Fruit fly (Drosophila melanogaster) whole organism, pupa: ENCODE data around the gene CG6293.
"Not testable (repeated sequence)": the region's sequence is repeated elsewhere in the genome, so short reads cannot be mapped to it uniquely, and the experiment has no call there.

Source experiments
- CG10348 ChIP-seq: fragments of 200-800 bp; sonication (Bioruptor generic); IDR thresholded peaks from 2 replicates; pipeline ENCODE4 v1.3.6; 2022; ENCODE audit warnings: missing biosample characterization, missing genetic modification characterization
- CG12605 ChIP-seq: fragments of 200-800 bp; sonication (Bioruptor generic); IDR thresholded peaks from 2 replicates; pipeline ENCODE4 v1.3.6; 2022; ENCODE audit warnings: missing biosample characterization, missing genetic modification characterization
- CG13204 ChIP-seq: fragments of 200-800 bp; sonication (Bioruptor generic); optimal IDR thresholded peaks from 2 replicates; lab custom pipeline; 2018; ENCODE audit warnings: missing biosample characterization, mild to moderate bottlenecking, missing genetic modification characterization, moderate library complexity
- CG14655 ChIP-seq: fragments of 200-800 bp; sonication (Bioruptor generic); optimal IDR thresholded peaks from 3 replicates; lab custom pipeline; 2017; ENCODE audit warnings: mild to moderate bottlenecking, missing biosample characterization, missing genetic modification reagents, missing genetic modification characterization
- CG15710 ChIP-seq: fragments of 200-800 bp; sonication (Bioruptor generic); optimal IDR thresholded peaks from 2 replicates; lab custom pipeline; 2018; ENCODE audit warnings: missing biosample characterization, mild to moderate bottlenecking, missing genetic modification characterization, moderate library complexity
- CG17806 ChIP-seq: fragments of 200-800 bp; sonication (Bioruptor generic); optimal IDR thresholded peaks from 2 replicates; lab custom pipeline; 2018; ENCODE audit warnings: missing biosample characterization, mild to moderate bottlenecking, missing genetic modification characterization, moderate library complexity
- CG32121 ChIP-seq: fragments of 200-800 bp; sonication (Bioruptor generic); IDR thresholded peaks from 2 replicates; pipeline ENCODE4 v1.3.6; 2022; ENCODE audit warnings: missing biosample characterization, missing genetic modification characterization
- CG34367 ChIP-seq: fragments of 200-800 bp; sonication (Bioruptor generic); optimal IDR thresholded peaks from 2 replicates; lab custom pipeline; 2018; ENCODE audit warnings: missing biosample characterization, mild to moderate bottlenecking, missing genetic modification characterization
- CG4496 ChIP-seq: fragments of 200-800 bp; sonication (Bioruptor generic); IDR thresholded peaks from 3 replicates; pipeline ENCODE4 v1.3.6; 2022; ENCODE audit warnings: missing biosample characterization, missing genetic modification characterization
- CG8159 ChIP-seq: fragments of 200-800 bp; sonication (Bioruptor generic); optimal IDR thresholded peaks from 3 replicates; lab custom pipeline; 2018; ENCODE audit warnings: missing biosample characterization, mild to moderate bottlenecking, missing genetic modification characterization, moderate library complexity
- CG8301 ChIP-seq: fragments of 200-800 bp; sonication (Bioruptor generic); optimal IDR thresholded peaks from 2 replicates; lab custom pipeline; 2018; ENCODE audit warnings: missing biosample characterization, mild to moderate bottlenecking, missing genetic modification characterization
- CG9948 ChIP-seq: fragments of 200-800 bp; sonication (Bioruptor generic); optimal IDR thresholded peaks from 2 replicates; lab custom pipeline; 2018; ENCODE audit warnings: missing biosample characterization, mild to moderate bottlenecking, missing genetic modification characterization, moderate library complexity
- D1 ChIP-seq: fragments of 200-800 bp; sonication (Bioruptor generic); optimal IDR thresholded peaks from 2 replicates; lab custom pipeline; 2018; ENCODE audit warnings: missing biosample characterization, mild to moderate bottlenecking, missing genetic modification characterization, moderate library complexity
- EcR ChIP-seq: fragments of 200-800 bp; sonication (Bioruptor generic); optimal IDR thresholded peaks from 3 replicates; lab custom pipeline; 2019; ENCODE audit warnings: missing biosample characterization, missing genetic modification characterization, mild to moderate bottlenecking, moderate library complexity, missing genetic modification reagents
- Ets98B ChIP-seq: fragments of 200-800 bp; sonication (Bioruptor generic); IDR thresholded peaks from 2 replicates; pipeline ENCODE4 v1.3.6; 2022; ENCODE audit warnings: missing biosample characterization, missing genetic modification characterization
- Pif1A ChIP-seq: fragments of 200-800 bp; sonication (Bioruptor generic); optimal IDR thresholded peaks from 3 replicates; lab custom pipeline; 2016; ENCODE audit warnings: missing biosample characterization, missing genetic modification characterization
- Pif1B ChIP-seq: fragments of 200-800 bp; sonication (Bioruptor generic); optimal IDR thresholded peaks from 3 replicates; lab custom pipeline; 2016; ENCODE audit warnings: missing biosample characterization, missing genetic modification characterization
- Snoo ChIP-seq: fragments of 200-800 bp; sonication (Bioruptor generic); optimal IDR thresholded peaks from 3 replicates; lab custom pipeline; 2017; ENCODE audit warnings: missing biosample characterization, mild to moderate bottlenecking, missing genetic modification characterization, inconsistent platforms
- fd96Ca ChIP-seq: fragments of 200-800 bp; sonication (Bioruptor generic); IDR thresholded peaks from 3 replicates; pipeline ENCODE4 v1.3.6; 2022; ENCODE audit warnings: missing biosample characterization, missing genetic modification characterization
- gl ChIP-seq: fragments of 200-800 bp; sonication (Bioruptor generic); optimal IDR thresholded peaks from 2 replicates; lab custom pipeline; 2018; ENCODE audit warnings: missing biosample characterization, mild to moderate bottlenecking, missing genetic modification characterization
- rn ChIP-seq: fragments of 200-800 bp; sonication (Bioruptor generic); IDR thresholded peaks from 2 replicates; pipeline ENCODE4 v1.3.6; 2022; ENCODE audit warnings: missing biosample characterization, missing genetic modification characterization

CG6293 gene

DNA sequence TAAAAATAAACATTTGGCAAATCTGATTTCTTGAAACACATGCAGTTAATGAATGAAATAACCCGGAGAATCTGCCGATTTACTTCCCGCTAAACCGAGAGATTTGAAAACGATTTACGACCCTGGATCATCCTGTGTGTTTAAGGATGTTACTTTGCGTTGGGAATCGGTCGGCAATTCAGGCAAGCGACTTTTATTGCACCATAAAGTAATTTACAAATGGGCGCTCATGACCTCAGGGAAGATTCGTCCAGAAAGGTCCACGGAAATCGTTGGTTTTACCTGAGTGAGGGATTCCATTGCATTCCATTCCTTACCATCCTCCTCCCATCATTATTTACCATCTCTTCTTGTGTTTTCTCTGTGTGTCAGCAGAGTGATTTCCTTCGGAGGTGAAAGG, 41.4 kb upstream of the CG6293 start:
- TF ChIP-seq CG13204 (GFP tag; lab: Kevin White, UChicago), result no peak
- TF ChIP-seq CG10348 (GFP tag; lab: Robert Waterston, UW), result no peak
- no peak for TF ChIP-seq CG4496 (GFP tag; lab: Robert Waterston, UW)
- no peak for TF ChIP-seq CG8159 (tag; lab: Kevin White, UChicago)
- TF ChIP-seq rn (GFP tag; lab: Robert Waterston, UW), result no peak
- TF ChIP-seq fd96Ca (GFP tag; lab: Robert Waterston, UW), result no peak
- no peak for TF ChIP-seq Pif1B (GFP tag; lab: Kevin White, UChicago)
- no peak for TF ChIP-seq CG17806 (tag; lab: Kevin White, UChicago)
- TF ChIP-seq, all 21 proteins: peak for 0

DNA sequence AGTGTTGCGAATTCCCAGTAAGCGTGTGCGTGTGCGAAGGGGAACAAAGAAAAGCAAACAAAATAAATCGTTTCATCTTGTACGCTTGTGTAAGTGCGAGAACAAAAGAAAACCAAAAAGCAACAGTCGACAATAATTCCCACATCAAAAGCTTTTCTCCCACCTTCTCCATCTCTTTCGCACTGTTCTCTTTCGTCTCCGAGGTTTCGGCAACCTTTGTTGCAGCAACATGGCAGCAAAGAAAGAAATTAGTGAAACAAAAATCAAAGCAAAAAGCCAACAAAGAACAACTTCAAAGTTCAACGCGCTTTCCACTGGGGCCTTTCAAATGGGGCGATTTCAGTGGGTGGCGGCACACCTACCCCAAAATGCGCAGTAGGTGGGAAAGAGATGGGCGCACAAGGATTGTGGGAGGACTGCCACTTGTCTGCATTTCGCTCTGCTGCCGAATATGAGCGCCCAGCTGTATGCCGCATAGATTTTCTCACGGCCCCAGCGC, 40.6 kb upstream of the CG6293 start:
- peak; percentile 96 for TF ChIP-seq CG9948
- TF ChIP-seq gl (tag; lab: Kevin White, UChicago), result peak; percentile 100
- peak; percentile 100 for TF ChIP-seq CG34367 (tag; lab: Kevin White, UChicago)
- TF ChIP-seq CG4496 (GFP tag; lab: Robert Waterston, UW), result no peak
- no peak for TF ChIP-seq CG10348 (GFP tag; lab: Robert Waterston, UW)
- TF ChIP-seq CG8159 (tag; lab: Kevin White, UChicago), result peak; percentile 98
- TF ChIP-seq D1, result peak; percentile 72
- peak; percentile 97 for TF ChIP-seq CG17806 (tag; lab: Kevin White, UChicago)
- TF ChIP-seq rn (GFP tag; lab: Robert Waterston, UW), result no peak
- TF ChIP-seq CG32121 (GFP tag; lab: Robert Waterston, UW), result no peak
- peak; percentile 93 for TF ChIP-seq Snoo (tag; lab: Kevin White, UChicago)
- peak; percentile 96 for TF ChIP-seq CG8301 (tag; lab: Kevin White, UChicago)
- TF ChIP-seq CG13204 (GFP tag; lab: Kevin White, UChicago), result peak; percentile 98
- TF ChIP-seq Pif1A (GFP tag; lab: Kevin White, UChicago), result peak; percentile 96
- peak; percentile 99 for TF ChIP-seq CG14655 (GFP tag; lab: Kevin White, UChicago)
- TF ChIP-seq Pif1B (GFP tag; lab: Kevin White, UChicago), result peak; percentile 96
- no peak for TF ChIP-seq fd96Ca (GFP tag; lab: Robert Waterston, UW)
- no peak for TF ChIP-seq Ets98B (GFP tag; lab: Robert Waterston, UW)
- peak; percentile 91 for TF ChIP-seq EcR
- TF ChIP-seq CG12605, result no peak
- TF ChIP-seq CG15710 (tag; lab: Kevin White, UChicago), result peak; percentile 99
- TF ChIP-seq, all 21 proteins: peak for 14

DNA sequence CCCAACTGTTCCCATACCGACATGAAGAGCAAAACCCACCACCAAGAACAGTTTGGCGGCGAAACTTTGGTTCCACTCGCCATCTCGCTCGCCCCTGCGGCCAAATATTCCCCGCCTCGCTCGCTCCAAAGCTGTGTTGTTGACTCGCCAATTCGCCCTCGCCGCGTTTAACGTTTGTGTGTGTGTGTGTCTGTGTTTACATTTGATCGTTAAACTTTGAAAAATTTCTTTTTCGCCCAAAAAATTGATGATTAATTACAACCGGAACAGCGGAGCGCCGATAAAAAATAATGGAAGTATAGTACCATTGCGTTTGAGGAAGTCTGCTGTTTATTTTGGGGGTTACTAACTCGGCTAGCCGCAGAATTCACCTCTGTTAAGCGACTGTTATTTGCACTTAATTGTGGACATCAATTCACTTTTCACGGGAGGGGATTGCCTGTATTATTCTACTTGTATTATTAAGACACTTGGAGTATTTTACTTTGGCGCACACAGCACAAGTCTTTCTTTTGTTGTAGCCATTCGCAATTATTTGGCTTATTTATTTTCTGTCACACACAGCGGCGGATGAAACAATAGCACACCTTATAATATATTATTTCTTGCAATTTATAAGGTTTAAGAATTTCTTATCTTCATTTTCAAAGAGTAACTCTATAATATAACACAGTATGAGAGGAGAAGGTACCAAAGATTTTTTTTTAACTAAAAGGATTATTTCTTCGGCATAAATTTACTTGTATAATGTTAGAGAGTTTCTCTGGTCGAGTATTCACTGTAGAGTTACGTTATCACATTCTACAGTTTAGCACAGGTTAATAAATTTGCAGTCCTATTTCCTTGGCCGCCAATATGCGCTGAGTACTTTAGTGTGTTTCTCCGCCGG, 39.6 kb upstream of the CG6293 start:
- TF ChIP-seq CG9948, result peak; percentile 73
- TF ChIP-seq D1, result peak; percentile 39
- TF ChIP-seq CG8301 (tag; lab: Kevin White, UChicago), result peak; percentile 85
- TF ChIP-seq CG17806 (tag; lab: Kevin White, UChicago), result peak; percentile 77
- no peak for TF ChIP-seq CG10348 (GFP tag; lab: Robert Waterston, UW)
- peak; percentile 73 for TF ChIP-seq CG15710 (tag; lab: Kevin White, UChicago)
- TF ChIP-seq EcR, result peak; percentile 55
- TF ChIP-seq CG8159 (tag; lab: Kevin White, UChicago), result peak; percentile 71
- peak; percentile 55 for TF ChIP-seq CG34367 (tag; lab: Kevin White, UChicago)
- TF ChIP-seq CG4496 (GFP tag; lab: Robert Waterston, UW), result no peak
- peak; percentile 70 for TF ChIP-seq Pif1B (GFP tag; lab: Kevin White, UChicago)
- TF ChIP-seq fd96Ca (GFP tag; lab: Robert Waterston, UW), result no peak
- TF ChIP-seq Ets98B (GFP tag; lab: Robert Waterston, UW), result no peak
- no peak for TF ChIP-seq CG12605
- no peak for TF ChIP-seq CG13204 (GFP tag; lab: Kevin White, UChicago)
- TF ChIP-seq CG14655 (GFP tag; lab: Kevin White, UChicago), result peak; percentile 83
- peak; percentile 61 for TF ChIP-seq Pif1A (GFP tag; lab: Kevin White, UChicago)
- peak; percentile 79 for TF ChIP-seq Snoo (tag; lab: Kevin White, UChicago)
- no peak for TF ChIP-seq CG32121 (GFP tag; lab: Robert Waterston, UW)
- no peak for TF ChIP-seq rn (GFP tag; lab: Robert Waterston, UW)
- no peak for TF ChIP-seq gl (tag; lab: Kevin White, UChicago)
- TF ChIP-seq, all 21 proteins: peak for 12

DNA sequence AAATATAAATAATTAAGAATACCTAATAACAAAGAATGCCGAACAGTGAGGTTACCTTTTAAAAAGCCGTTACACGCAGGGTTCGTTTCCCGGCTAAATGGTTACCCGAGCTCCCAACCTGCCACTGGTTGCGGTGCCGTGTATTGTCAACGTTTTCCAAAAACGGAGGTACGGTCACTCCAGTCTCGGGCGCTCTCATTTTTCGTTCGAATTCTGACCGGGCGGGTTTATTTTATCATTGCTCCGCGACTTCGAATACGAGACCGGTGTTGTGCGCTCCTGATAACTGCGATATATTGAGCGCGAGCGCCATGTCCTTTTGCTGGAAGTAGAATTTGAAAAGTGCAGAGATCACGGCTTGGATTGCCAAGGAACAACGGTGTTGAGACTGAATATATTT, 38.6 kb upstream of the CG6293 start, which contains the start of gene jumu:
TSS of gene jumu (plus strand) at position 196 of the 400 bp plus-strand sequence.
- TF ChIP-seq CG10348 (GFP tag; lab: Robert Waterston, UW) (no peak), CG12605 (no peak), CG32121 (GFP tag; lab: Robert Waterston, UW) (no peak)

DNA sequence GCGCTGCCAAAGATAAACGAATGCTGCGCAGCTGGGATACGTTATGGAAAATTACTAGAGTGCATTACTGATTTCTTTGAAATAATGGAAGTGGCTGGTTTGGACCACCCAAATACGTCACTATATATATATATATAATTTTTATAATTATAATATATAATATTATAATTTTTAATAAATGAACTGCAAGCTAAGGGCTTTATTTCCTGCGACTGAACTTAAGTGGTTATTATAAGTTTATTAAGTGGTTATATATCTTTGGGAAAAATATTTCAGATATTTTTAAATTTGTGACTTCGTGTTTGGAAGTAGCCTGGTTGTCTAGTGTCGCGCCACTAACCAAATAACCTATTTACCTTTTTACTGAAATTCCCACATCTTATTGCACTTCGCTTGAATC, 37.0 kb upstream of the CG6293 start, which contains the start of gene CG31406:
TSS of gene CG31406 (plus strand) at position 301 of the 400 bp plus-strand sequence.
- TF ChIP-seq CG15710, gl, CG34367 (tag; lab: Kevin White, UChicago): not testable (repeated sequence)
